Fruit fly (Drosophila melanogaster) whole organism, wandering third instar larva: ENCODE measurements around the gene CG8301.

Experiments
- CG32264 ChIP-seq: fragments of 200-800 bp; sonication (Bioruptor generic); optimal IDR thresholded peaks from 2 replicates; lab custom pipeline; 2016; ENCODE audit warnings: missing biosample characterization, missing genetic modification characterization
- CrebA ChIP-seq: fragments of 200-800 bp; sonication (Bioruptor generic); optimal IDR thresholded peaks from 2 replicates; lab custom pipeline; 2016; ENCODE audit warnings: missing biosample characterization, mild to moderate bottlenecking, missing genetic modification characterization, borderline replicate concordance
- Dfd ChIP-seq: fragments of >200 bp; optimal IDR thresholded peaks from 2 replicates; lab custom pipeline; 2017; ENCODE audit warnings: missing biosample characterization, missing genetic modification characterization
- GATAd ChIP-seq: sonication (Bioruptor generic); optimal IDR thresholded peaks from 2 replicates; lab custom pipeline; 2016; ENCODE audit warnings: missing biosample characterization, missing genetic modification characterization
- OdsH ChIP-seq: fragments of 200-800 bp; sonication (Bioruptor generic); optimal IDR thresholded peaks from 2 replicates; lab custom pipeline; 2016; ENCODE audit warnings: missing biosample characterization, mild to moderate bottlenecking, missing genetic modification characterization
- fru ChIP-seq: fragments of 200-800 bp; sonication (Bioruptor generic); optimal IDR thresholded peaks from 3 replicates; lab custom pipeline; 2016; ENCODE audit warnings: missing biosample characterization, mild to moderate bottlenecking, missing genetic modification characterization
- h ChIP-seq: fragments of 200-800 bp; sonication (Bioruptor generic); optimal IDR thresholded peaks from 3 replicates; lab custom pipeline; 2016; ENCODE audit warnings: missing biosample characterization, mild to moderate bottlenecking, missing genetic modification characterization

- TF ChIP-seq OdsH (GFP tag; lab: Kevin White, UChicago): peak; percentile 23
- no peak for TF ChIP-seq CrebA
- peak; percentile 16 for TF ChIP-seq CG32264
- TF ChIP-seq Dfd (GFP tag; lab: Kevin White, UChicago): no peak
- peak; percentile 30 for TF ChIP-seq h (GFP tag; lab: Kevin White, UChicago)
- no peak for TF ChIP-seq fru (GFP tag; lab: Kevin White, UChicago)
- TF ChIP-seq GATAd (GFP tag; lab: Kevin White, UChicago): no peak
These were observed 30.7 kb upstream of the CG8301 start for dm6 chr3R:9550265-9551012.
